Worm (Caenorhabditis elegans) whole organism, midembryonic: ENCODE results near the gene frm-2.

Experiments used
- cog-1 ChIP-seq: sonication (generic microtip); optimal IDR thresholded peaks from 2 replicates; lab custom pipeline; 2016; ENCODE audit warnings: missing genetic modification characterization, missing compliant biosample characterization
- flt-1 ChIP-seq: fragments of 200-800 bp; sonication (Bioruptor generic); IDR thresholded peaks from 2 replicates; pipeline ENCODE4 v1.3.6; 2022; ENCODE audit warnings: missing genetic modification characterization, missing compliant biosample characterization
- klf-2 ChIP-seq: fragments of 200-800 bp; sonication (Bioruptor generic); conservative IDR thresholded peaks from 2 replicates; pipeline ENCODE4 v1.3.6; 2022; ENCODE audit warnings: missing genetic modification reagents, missing genetic modification characterization, missing compliant biosample characterization
- med-1 ChIP-seq: sonication (generic microtip); optimal IDR thresholded peaks from 2 replicates; lab custom pipeline; 2017; ENCODE audit warnings: missing genetic modification characterization, mild to moderate bottlenecking, missing compliant biosample characterization, antibody characterized with exemption, missing genetic modification reagents; ENCODE audit not compliant: insufficient read depth
- tab-1 ChIP-seq: fragments of 200-800 bp; sonication (Bioruptor generic); IDR thresholded peaks from 2 replicates; pipeline ENCODE4 v1.3.6; 2022; ENCODE audit warnings: missing genetic modification characterization, missing compliant biosample characterization
- ztf-23 ChIP-seq: fragments of 200-800 bp; sonication (Bioruptor generic); IDR thresholded peaks from 2 replicates; pipeline ENCODE4 v1.3.6; 2022; ENCODE audit warnings: missing genetic modification reagents, missing genetic modification characterization, missing compliant biosample characterization
- ztf-29 ChIP-seq: fragments of 200-800 bp; sonication (Bioruptor generic); IDR thresholded peaks from 2 replicates; pipeline ENCODE4 v1.3.6; 2022; ENCODE audit warnings: missing genetic modification reagents, missing genetic modification characterization, missing compliant biosample characterization

- TF ChIP-seq flt-1 (GFP tag; lab: Robert Waterston, UW) (no peak), klf-2 (no peak), tab-1 (GFP tag; lab: Robert Waterston, UW) (no peak), cog-1 (tag; lab: Kevin White, UChicago) (no peak), ztf-29 (GFP tag; lab: Robert Waterston, UW) (no peak), ztf-23 (GFP tag; lab: Robert Waterston, UW) (no peak), med-1 (GFP tag; lab: Kevin White, UChicago) (no peak)
These were observed 6.1 kb upstream of the frm-2 start for ce11 chrIII:5988010-5988409.
